Worm (Caenorhabditis elegans) whole organism, young adult: ENCODE data around the gene K11H3.5.

Source experiments
- ceh-91 ChIP-seq: fragments of 200-800 bp; sonication (Bioruptor generic); IDR thresholded peaks from 2 replicates; pipeline ENCODE4 v1.3.6; 2022; ENCODE audit warnings: missing genetic modification reagents, missing genetic modification characterization, missing compliant biosample characterization
- dpl-1 ChIP-seq: fragments of 150-350 bp; optimal IDR thresholded peaks from 2 replicates; lab custom pipeline; 2014; ENCODE audit warnings: missing biosample characterization, missing genetic modification reagents, missing genetic modification characterization
- lin-26 ChIP-seq: fragments of 200-800 bp; sonication (Bioruptor generic); IDR thresholded peaks from 2 replicates; pipeline ENCODE4 v1.3.6; 2022; ENCODE audit warnings: missing genetic modification reagents, missing genetic modification characterization, missing compliant biosample characterization
- nhr-90 ChIP-seq: sonication (generic microtip); optimal IDR thresholded peaks from 2 replicates; lab custom pipeline; 2016; ENCODE audit warnings: missing genotype, mild to moderate bottlenecking, missing genetic modification characterization, missing compliant biosample characterization
- pha-4 ChIP-seq: fragments of 150-350 bp; sonication (generic microtip); optimal IDR thresholded peaks from 2 replicates; lab custom pipeline; 2014; ENCODE audit warnings: missing biosample characterization, missing genetic modification reagents, missing genetic modification characterization

- TF ChIP-seq lin-26 (no peak), nhr-90 (no peak), dpl-1 (GFP tag; lab: Kevin White, UChicago) (no peak), pha-4 (tag; lab: Kevin White, UChicago) (no peak), ceh-91 (GFP tag; lab: Robert Waterston, UW) (no peak)
Observed at ce11 chrIII:9851547-9851946, 8.0 kb downstream of the K11H3.5 start, which contains the start of gene K11H3.3.
